Worm (Caenorhabditis elegans) whole organism, late embryonic: ENCODE measurements around the gene C16C8.18.
"Not testable (repeated sequence)": the region's sequence is repeated elsewhere in the genome, so short reads cannot be mapped to it uniquely, and the experiment has no call there.

ENCODE experiments used
- ceh-31 ChIP-seq: sonication (generic microtip); optimal IDR thresholded peaks from 2 replicates; lab custom pipeline; 2016; ENCODE audit warnings: missing genetic modification characterization, missing compliant biosample characterization
- nhr-11 ChIP-seq: fragments of 150-350 bp; optimal IDR thresholded peaks from 2 replicates; lab custom pipeline; 2014; ENCODE audit warnings: missing biosample characterization, missing genetic modification characterization
- pat-9 ChIP-seq: fragments of 200-800 bp; sonication (Bioruptor generic); optimal IDR thresholded peaks from 2 replicates; lab custom pipeline; 2018; ENCODE audit warnings: mild to moderate bottlenecking, missing genetic modification characterization, moderate library complexity, missing compliant biosample characterization
- pha-2 ChIP-seq: sonication (generic microtip); optimal IDR thresholded peaks from 2 replicates; lab custom pipeline; 2017; ENCODE audit warnings: mild to moderate bottlenecking, missing genetic modification characterization, missing compliant biosample characterization

DNA sequence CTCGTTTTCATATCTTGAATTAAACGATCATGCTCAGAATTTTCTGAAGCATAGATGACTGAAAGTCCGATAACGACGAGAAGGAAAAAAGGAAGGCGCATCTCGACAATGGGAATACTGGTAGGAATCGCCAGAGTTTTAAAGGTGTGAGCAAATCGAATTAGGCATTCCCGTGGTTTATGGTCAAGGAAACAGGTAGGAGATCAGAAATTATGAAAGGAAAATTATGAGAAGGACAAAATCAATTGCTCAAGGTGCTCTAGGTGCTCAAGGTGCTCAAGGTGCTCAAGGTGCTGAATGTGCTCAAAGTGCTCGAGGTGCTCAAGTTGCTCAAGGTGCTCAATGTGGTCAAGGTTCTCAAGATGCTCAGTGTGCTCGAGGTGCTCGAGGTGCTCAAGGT, 35.1 kb downstream of the C16C8.18 start, which contains the start of gene C16C8.10:
- not testable (repeated sequence) for TF ChIP-seq nhr-11; pha-2 (tag; lab: Kevin White, UChicago); ceh-31; pat-9 (tag; lab: Kevin White, UChicago)
